Fruit fly (Drosophila melanogaster): Measurements from ENCODE around the gene mGluR.

Gene mGluR

dm6 chr4:961045-961576 lies 24.5 kb downstream of the mGluR start:
- TF ChIP-seq CTCF (optimal IDR thresholded peaks at IDR 0.05) = no peak
- no peak for TF ChIP-seq CG8478 (optimal IDR thresholded peaks at IDR 0.05)

- TF ChIP-seq CTCF (optimal IDR thresholded peaks at IDR 0.05) (no peak), CG8478 (optimal IDR thresholded peaks at IDR 0.05) (no peak)
These were observed 26.6 kb downstream of the mGluR start for dm6 chr4:963193-963592.

dm6 chr4:963717-964116 lies 27.1 kb downstream of the mGluR start:
- TF ChIP-seq CG8478 (optimal IDR thresholded peaks at IDR 0.05) = no peak
- TF ChIP-seq CTCF (optimal IDR thresholded peaks at IDR 0.05) = no peak

dm6 chr4:971084-971483 lies 34.5 kb downstream of the mGluR start:
- TF ChIP-seq CG8478 (optimal IDR thresholded peaks at IDR 0.05) (no peak), CTCF (optimal IDR thresholded peaks at IDR 0.05) (no peak)

- TF ChIP-seq CG8478 (optimal IDR thresholded peaks at IDR 0.05) (no peak), CTCF (optimal IDR thresholded peaks at IDR 0.05) (no peak)
These were observed 38.0 kb downstream of the mGluR start for dm6 chr4:974632-975031.

dm6 chr4:976569-976968 lies 40.0 kb downstream of the mGluR start:
- TF ChIP-seq CTCF (optimal IDR thresholded peaks at IDR 0.05) = no peak
- no peak for TF ChIP-seq CG8478 (optimal IDR thresholded peaks at IDR 0.05)

- TF ChIP-seq CTCF (optimal IDR thresholded peaks at IDR 0.05) = no peak
- TF ChIP-seq CG8478 (optimal IDR thresholded peaks at IDR 0.05) = no peak
These were observed 41.9 kb downstream of the mGluR start, which contains the start of gene fuss for dm6 chr4:978439-978911. TSS of gene fuss (minus strand) at chr4:978489.

- no peak for TF ChIP-seq CG8478 (optimal IDR thresholded peaks at IDR 0.05)
- TF ChIP-seq CTCF (optimal IDR thresholded peaks at IDR 0.05) = peak; percentile 85 to 86
These were observed 43.2 kb downstream of the mGluR start for dm6 chr4:979634-980474.

- TF ChIP-seq CG8478 (optimal IDR thresholded peaks at IDR 0.05) (no peak), CTCF (optimal IDR thresholded peaks at IDR 0.05) (no peak)
These were observed 43.8 kb downstream of the mGluR start for dm6 chr4:980475-980856.

dm6 chr4:981157-981556 lies 44.5 kb downstream of the mGluR start:
- no peak for TF ChIP-seq CTCF (optimal IDR thresholded peaks at IDR 0.05)
- TF ChIP-seq CG8478 (optimal IDR thresholded peaks at IDR 0.05) = no peak

dm6 chr4:982791-983407 lies 46.3 kb downstream of the mGluR start:
- TF ChIP-seq CG8478 (optimal IDR thresholded peaks at IDR 0.05) (no peak), CTCF (optimal IDR thresholded peaks at IDR 0.05) (no peak)

- TF ChIP-seq CTCF (optimal IDR thresholded peaks at IDR 0.05) (no peak), CG8478 (optimal IDR thresholded peaks at IDR 0.05) (no peak)
These were observed 48.1 kb downstream of the mGluR start for dm6 chr4:984755-985154.

dm6 chr4:988379-988778 lies 51.8 kb downstream of the mGluR start:
- no peak for TF ChIP-seq CTCF (optimal IDR thresholded peaks at IDR 0.05)
- TF ChIP-seq CG8478 (optimal IDR thresholded peaks at IDR 0.05) = no peak

dm6 chr4:989058-989770 lies 52.6 kb downstream of the mGluR start, which contains the start of gene toy:
TSS of gene toy (plus strand) at chr4:989725.
- peak; percentile 43 to 67 for TF ChIP-seq CTCF (optimal IDR thresholded peaks at IDR 0.05)
- peak; percentile 68 for TF ChIP-seq CG8478 (optimal IDR thresholded peaks at IDR 0.05)

dm6 chr4:995958-996357 lies 59.3 kb downstream of the mGluR start:
- TF ChIP-seq CG8478 (optimal IDR thresholded peaks at IDR 0.05) = no peak
- no peak for TF ChIP-seq CTCF (optimal IDR thresholded peaks at IDR 0.05)
